Fruit fly (Drosophila melanogaster): Measurements from ENCODE around the gene Qsox4.

Gene Qsox4

DNA sequence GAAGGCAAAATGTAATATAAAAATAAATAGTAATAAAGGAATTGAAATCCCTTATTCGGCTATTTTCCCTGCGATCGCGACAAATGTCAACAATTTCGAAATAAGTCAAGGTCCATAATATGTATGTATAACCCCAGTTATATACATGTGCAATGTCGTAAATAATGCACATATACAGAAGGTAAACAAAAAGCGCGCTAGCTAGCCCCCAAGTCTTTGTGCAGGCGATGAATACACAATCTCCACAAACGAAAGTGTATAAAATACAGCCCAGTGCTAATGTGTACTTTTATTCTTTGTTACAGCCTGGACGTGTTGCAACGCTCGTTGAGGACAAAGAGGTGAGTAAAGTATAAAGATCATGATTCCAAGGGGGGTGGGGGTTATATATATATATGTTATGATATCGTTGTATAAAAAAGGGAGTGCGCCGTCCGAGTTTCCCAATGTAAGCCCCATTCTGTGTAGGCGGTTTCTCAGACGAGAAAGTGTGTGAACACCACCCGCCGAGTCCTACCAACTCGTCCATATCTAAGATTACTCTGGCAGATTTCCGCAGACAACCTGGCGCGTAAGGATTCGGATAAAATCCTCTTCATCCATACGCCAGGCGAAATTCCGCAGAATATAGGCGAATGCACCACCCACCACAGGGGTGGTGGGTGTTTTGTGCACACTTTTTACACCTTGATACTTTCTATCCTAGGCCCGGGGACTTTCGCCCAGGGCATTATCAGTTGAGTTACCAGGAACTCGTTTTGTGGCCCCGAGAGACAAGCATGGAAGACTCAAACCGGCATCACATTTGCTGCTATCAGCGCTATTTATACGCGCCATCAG, 27.3 kb downstream of the Qsox4 start (continued):
- TF ChIP-seq CG18619 (GFP tag; optimal IDR thresholded peaks at IDR 0.05) = no peak
- no peak for TF ChIP-seq CG10366 (GFP tag; IDR thresholded peaks at IDR 0.05)
- no peak for TF ChIP-seq sisA (GFP tag; IDR thresholded peaks at IDR 0.05)
- TF ChIP-seq Bteb2 (GFP tag; optimal IDR thresholded peaks at IDR 0.05) = no peak
- no peak for TF ChIP-seq CG8281 (tag; optimal IDR thresholded peaks at IDR 0.05)
- TF ChIP-seq CG7786 (GFP tag; optimal IDR thresholded peaks at IDR 0.05) = no peak
- no peak for TF ChIP-seq Fer2 (tag; optimal IDR thresholded peaks at IDR 0.05)
- TF ChIP-seq bbx (GFP tag; IDR thresholded peaks at IDR 0.05; ENCODE audit: partially characterized antibody) = peak; percentile 78
- TF ChIP-seq pita (GFP tag; optimal IDR thresholded peaks at IDR 0.05) = no peak
- no peak for TF ChIP-seq CG12659 (GFP tag; optimal IDR thresholded peaks at IDR 0.05)
- peak; percentile 18 for TF ChIP-seq CG2875 (GFP tag; optimal IDR thresholded peaks at IDR 0.05)
- TF ChIP-seq H2.0 (GFP tag; IDR thresholded peaks at IDR 0.05) = no peak
- no peak for TF ChIP-seq CG9609 (GFP tag; optimal IDR thresholded peaks at IDR 0.05)

DNA sequence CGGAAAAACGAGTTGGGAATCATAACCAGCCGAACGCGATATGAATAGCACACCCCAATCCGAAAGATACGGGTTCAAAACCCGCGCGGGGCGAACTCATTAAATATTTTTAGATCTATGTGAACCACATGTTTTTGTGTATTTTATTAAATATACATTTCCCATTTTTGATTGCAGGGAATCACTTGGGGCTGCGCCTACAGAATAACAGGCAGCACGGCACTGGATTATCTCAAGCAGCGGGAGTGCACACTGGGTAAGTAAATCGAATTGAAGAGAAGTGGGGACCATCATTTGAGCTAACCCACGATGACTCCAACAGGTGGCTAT, 27.9 kb downstream of the Qsox4 start:
- peak; percentile 53 for TF ChIP-seq Med (GFP tag)
- 0 out of 2 replicates have a peak, but pooled peaks have one; percentile 3 for TF ChIP-seq hbn (GFP tag; IDR thresholded peaks at IDR 0.05; ENCODE audit: partially characterized antibody)
- TF ChIP-seq CG18262 (tag; optimal IDR thresholded peaks at IDR 0.05) = no peak
- 0 out of 4 replicates have a peak, but pooled peaks have one; percentile 1 for TF ChIP-seq Dll (GFP tag; IDR thresholded peaks at IDR 0.05; ENCODE audit: partially characterized antibody)
- TF ChIP-seq Dp (GFP tag; optimal IDR thresholded peaks at IDR 0.05) = no peak
- TF ChIP-seq kah (GFP tag; optimal IDR thresholded peaks at IDR 0.05) = peak; percentile 63
- no peak for TF ChIP-seq gce (GFP tag; IDR thresholded peaks at IDR 0.05)
- TF ChIP-seq Drgx (GFP tag; IDR thresholded peaks at IDR 0.05) = 0 out of 2 replicates have a peak, but pooled peaks have one; percentile 3

DNA sequence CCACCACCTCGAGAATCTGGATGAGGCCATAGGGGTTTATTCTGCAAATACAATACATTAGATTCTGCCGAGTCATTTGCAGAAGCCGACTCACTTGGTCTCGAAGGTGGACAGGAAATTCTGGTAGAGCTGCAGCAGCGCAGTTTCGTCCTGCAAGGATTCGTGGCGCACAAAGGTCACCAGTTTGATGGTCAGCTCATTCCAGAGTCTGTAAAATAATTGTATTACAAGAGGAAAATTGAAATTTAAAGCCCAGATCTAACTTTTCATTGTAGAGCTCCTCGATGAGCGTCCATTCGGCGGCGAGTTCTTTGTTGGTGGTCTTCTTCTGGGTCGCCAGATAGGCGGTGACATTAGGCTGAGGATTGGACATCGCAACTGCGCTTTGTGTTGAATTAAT, 30.0 kb downstream of the Qsox4 start:
- no peak for TF ChIP-seq CG13287 (GFP tag; IDR thresholded peaks at IDR 0.05; ENCODE audit: partially characterized antibody)
- no peak for TF ChIP-seq lilli (GFP tag; optimal IDR thresholded peaks at IDR 0.05)
- no peak for TF ChIP-seq hb (GFP tag; IDR thresholded peaks at IDR 0.05; ENCODE audit: partially characterized antibody)
- no peak for TF ChIP-seq abd-A (tag; optimal IDR thresholded peaks at IDR 0.05)
- TF ChIP-seq Sin3A (optimal IDR thresholded peaks at IDR 0.05) = no peak
- no peak for TF ChIP-seq caup (GFP tag; optimal IDR thresholded peaks at IDR 0.05; ENCODE audit: severe bottlenecking)
- TF ChIP-seq nmo (GFP tag; optimal IDR thresholded peaks at IDR 0.05) = no peak
- TF ChIP-seq B-H1 (GFP tag; IDR thresholded peaks at IDR 0.05) = no peak
- no peak for TF ChIP-seq CG1792 (GFP tag; optimal IDR thresholded peaks at IDR 0.05)
- no peak for TF ChIP-seq tx (GFP tag; optimal IDR thresholded peaks at IDR 0.05)
- no peak for TF ChIP-seq pfk (GFP tag; optimal IDR thresholded peaks at IDR 0.05)

DNA sequence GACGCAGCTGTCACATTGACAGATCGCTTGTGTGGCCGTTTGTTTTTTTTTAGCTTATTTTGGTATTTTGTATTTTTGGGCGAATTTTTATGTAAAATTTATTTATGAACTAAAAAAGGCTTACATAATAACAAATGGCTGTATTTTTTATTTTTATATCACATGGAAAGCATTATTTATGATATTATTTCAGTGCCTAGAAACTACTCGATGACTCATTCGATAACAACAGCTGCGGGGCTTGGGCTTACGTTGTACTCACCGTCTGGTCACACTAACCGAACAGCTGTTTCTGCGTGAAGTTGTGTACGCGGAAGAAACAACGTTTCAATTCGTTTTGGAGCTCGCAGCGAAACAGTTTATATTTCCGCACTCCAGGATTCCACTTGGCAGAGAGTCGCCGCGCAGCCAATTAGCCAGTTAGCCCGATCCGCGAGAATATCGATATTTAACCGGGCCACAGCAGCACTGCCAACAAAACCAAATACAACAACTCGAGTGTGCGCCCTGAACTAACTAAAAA, 30.5 kb downstream of the Qsox4 start, which contains the start of the genes Hmgcr and Rpn9:
TSS of gene Hmgcr (plus strand) at position 335 of the 523 bp plus-strand sequence.
TSS of gene Rpn9 (minus strand) at position 473 of the 523 bp plus-strand sequence.
- TF ChIP-seq PHDP (tag; optimal IDR thresholded peaks at IDR 0.05) = peak; percentile 47
- no peak for TF ChIP-seq CG11695 (GFP tag; IDR thresholded peaks at IDR 0.05)
- peak; percentile 28 for TF ChIP-seq Fer1 (GFP tag; optimal IDR thresholded peaks at IDR 0.05)
- no peak for TF ChIP-seq pum (GFP tag; optimal IDR thresholded peaks at IDR 0.05)
- peak; percentile 11 for TF ChIP-seq ERR (GFP tag; optimal IDR thresholded peaks at IDR 0.05)
- no peak for TF ChIP-seq CG6254 (GFP tag; optimal IDR thresholded peaks at IDR 0.05)
- TF ChIP-seq crp (GFP tag; optimal IDR thresholded peaks at IDR 0.05) = peak; percentile 85 to 98
- TF ChIP-seq Dll (GFP tag; IDR thresholded peaks at IDR 0.05; ENCODE audit: partially characterized antibody) = 0 out of 4 replicates have a peak, but pooled peaks have one; percentile 40
- 0 out of 3 replicates have a peak, but pooled peaks have one; percentile 17 for TF ChIP-seq row (GFP tag; IDR thresholded peaks at IDR 0.05)
- peak; percentile 6 for TF ChIP-seq Ets65A (GFP tag)
- peak; percentile 44; the same call in 1 of the 2 replicates for TF ChIP-seq Adf1 (GFP tag; IDR thresholded peaks at IDR 0.05)
- no peak for TF ChIP-seq Ptx1 (GFP tag; IDR thresholded peaks at IDR 0.05)
- TF ChIP-seq CG4617 (GFP tag; optimal IDR thresholded peaks at IDR 0.05; ENCODE audit: borderline replicate concordance) = peak; percentile 41
- peak; percentile 13 for TF ChIP-seq CG7839 (tag; optimal IDR thresholded peaks at IDR 0.05)
- peak; percentile 41; the same call in 1 of the 3 replicates for TF ChIP-seq CG17361 (GFP tag; IDR thresholded peaks at IDR 0.05)

All from whole organism, embryonic.